Fruit fly (Drosophila melanogaster) whole organism, adult: Measurements from ENCODE around the gene CG44838.

ENCODE experiments used
- CG11617 ChIP-seq: fragments of 200-800 bp; sonication (Bioruptor generic); optimal IDR thresholded peaks from 2 replicates; lab custom pipeline; 2017; ENCODE audit warnings: mild to moderate bottlenecking, missing biosample characterization, missing genetic modification reagents, missing genetic modification characterization
- CG1620 ChIP-seq: fragments of 200-800 bp; sonication (Bioruptor generic); optimal IDR thresholded peaks from 2 replicates; lab custom pipeline; 2016; ENCODE audit warnings: missing biosample characterization, missing genetic modification characterization
- CG33017 ChIP-seq: fragments of 200-800 bp; sonication (Bioruptor generic); optimal IDR thresholded peaks from 2 replicates; lab custom pipeline; 2018; ENCODE audit warnings: missing biosample characterization, mild to moderate bottlenecking, missing genetic modification characterization, moderate library complexity
- CG7045 ChIP-seq: fragments of 200-800 bp; sonication (Bioruptor generic); optimal IDR thresholded peaks from 2 replicates; lab custom pipeline; 2017; ENCODE audit warnings: missing biosample characterization, mild to moderate bottlenecking, missing genetic modification characterization
- CG7101 ChIP-seq: fragments of 200-800 bp; sonication (Bioruptor generic); optimal IDR thresholded peaks from 2 replicates; lab custom pipeline; 2018; ENCODE audit warnings: missing biosample characterization, mild to moderate bottlenecking, missing genetic modification characterization, moderate library complexity
- Clk ChIP-seq: fragments of 200-800 bp; sonication (Bioruptor generic); optimal IDR thresholded peaks from 2 replicates; lab custom pipeline; 2017; ENCODE audit warnings: missing biosample characterization, missing genetic modification characterization
- Crg-1 ChIP-seq: fragments of 200-800 bp; sonication (Bioruptor generic); optimal IDR thresholded peaks from 2 replicates; lab custom pipeline; 2016; ENCODE audit warnings: missing biosample characterization, missing genetic modification characterization
- bab1 ChIP-seq: fragments of 200-800 bp; sonication (Bioruptor generic); optimal IDR thresholded peaks from 3 replicates; lab custom pipeline; 2019; ENCODE audit warnings: missing biosample characterization, mild to moderate bottlenecking, missing genetic modification characterization, moderate library complexity
- cic ChIP-seq: fragments of 200-800 bp; sonication (Bioruptor generic); optimal IDR thresholded peaks from 2 replicates; lab custom pipeline; 2017; ENCODE audit warnings: missing biosample characterization, mild to moderate bottlenecking, missing genetic modification characterization, moderate library complexity
- kay ChIP-seq: fragments of 200-800 bp; sonication (Bioruptor generic); peaks from one replicate; lab custom pipeline; 2016; ENCODE audit warnings: missing biosample characterization, missing genetic modification characterization, borderline replicate concordance
- ovo ChIP-seq: fragments of 200-800 bp; sonication (Bioruptor generic); optimal IDR thresholded peaks from 2 replicates; lab custom pipeline; 2016; ENCODE audit warnings: missing biosample characterization, missing genetic modification characterization
- toe ChIP-seq: fragments of 200-800 bp; sonication (Bioruptor generic); optimal IDR thresholded peaks from 2 replicates; lab custom pipeline; 2016; ENCODE audit warnings: missing biosample characterization, missing genetic modification characterization

DNA sequence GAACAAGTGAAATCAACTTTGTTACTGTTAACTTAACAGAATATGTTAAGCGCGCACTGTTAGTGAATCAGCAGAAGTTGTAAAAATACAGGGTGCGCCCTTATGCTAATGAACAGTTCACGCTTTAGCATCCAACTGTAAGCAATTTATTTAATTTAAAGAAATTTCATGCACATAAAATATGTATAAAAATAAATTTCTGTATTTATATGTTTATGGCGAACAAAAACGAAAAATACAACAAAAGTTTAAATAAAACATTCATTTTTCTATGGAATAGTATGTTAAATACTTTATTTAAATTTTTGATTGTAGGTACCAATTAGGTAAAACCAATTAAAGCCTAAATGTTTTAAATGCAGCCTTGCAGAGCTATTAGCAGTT, 36.3 kb upstream of the CG44838 start:
- TF ChIP-seq cic (GFP tag; lab: Kevin White, UChicago) (no peak), CG11617 (GFP tag; lab: Kevin White, UChicago) (peak; percentile 32), CG1620 (GFP tag; lab: Kevin White, UChicago) (no peak), CG33017 (tag; lab: Kevin White, UChicago) (peak; percentile 65), Crg-1 (GFP tag; lab: Kevin White, UChicago) (no peak), ovo (no peak), CG7101 (tag; lab: Kevin White, UChicago) (peak; percentile 10), toe (GFP tag; lab: Kevin White, UChicago) (no peak), CG7045 (GFP tag; lab: Kevin White, UChicago) (peak; percentile 36), bab1 (GFP tag; lab: Kevin White, UChicago) (no peak), Clk (GFP tag; lab: Kevin White, UChicago) (no peak), kay (peak; percentile 97)
